Fruit fly (Drosophila melanogaster) whole organism, prepupa: Measurements from ENCODE around the gene Liprin-beta.

Source experiments
- Blimp-1 ChIP-seq: fragments of 200-800 bp; sonication (Bioruptor generic); optimal IDR thresholded peaks from 3 replicates; lab custom pipeline; 2017; ENCODE audit warnings: missing biosample characterization, missing genetic modification characterization, mild to moderate bottlenecking, moderate library complexity, missing genetic modification reagents
- CG10631 ChIP-seq: fragments of 200-800 bp; sonication (Bioruptor generic); optimal IDR thresholded peaks from 2 replicates; lab custom pipeline; 2016; ENCODE audit warnings: missing biosample characterization, missing genetic modification characterization
- CG10669 ChIP-seq: fragments of 200-800 bp; sonication (Bioruptor generic); optimal IDR thresholded peaks from 3 replicates; lab custom pipeline; 2018; ENCODE audit warnings: missing biosample characterization, mild to moderate bottlenecking, missing genetic modification characterization, moderate library complexity
- CG11294 ChIP-seq: fragments of 200-800 bp; sonication (Bioruptor generic); IDR thresholded peaks from 2 replicates; pipeline ENCODE4 v1.3.6; 2022; ENCODE audit warnings: missing biosample characterization, missing genetic modification characterization
- CG15336 ChIP-seq: fragments of 200-800 bp; sonication (Bioruptor generic); IDR thresholded peaks from 2 replicates; pipeline ENCODE4 v1.3.6; 2022; ENCODE audit warnings: missing biosample characterization, missing genetic modification characterization
- CG1621 ChIP-seq: fragments of 200-800 bp; sonication (Bioruptor generic); optimal IDR thresholded peaks from 3 replicates; lab custom pipeline; 2018; ENCODE audit warnings: missing biosample characterization, mild to moderate bottlenecking, missing genetic modification characterization
- CG31627 ChIP-seq: fragments of 200-800 bp; sonication (Bioruptor generic); optimal IDR thresholded peaks from 3 replicates; lab custom pipeline; 2016; ENCODE audit warnings: missing biosample characterization, missing genetic modification characterization
- CG32006 ChIP-seq: fragments of 200-800 bp; sonication (Bioruptor generic); optimal IDR thresholded peaks from 3 replicates; lab custom pipeline; 2017; ENCODE audit warnings: missing biosample characterization, mild to moderate bottlenecking, missing genetic modification characterization
- CG34406 ChIP-seq: fragments of 200-800 bp; sonication (Bioruptor generic); optimal IDR thresholded peaks from 3 replicates; lab custom pipeline; 2016; ENCODE audit warnings: missing biosample characterization, missing genetic modification characterization
- CG6163 ChIP-seq: fragments of 200-800 bp; sonication (Bioruptor generic); IDR thresholded peaks from 3 replicates; pipeline ENCODE4 v1.3.6; 2022; ENCODE audit warnings: missing biosample characterization, missing genetic modification characterization
- CG6792 ChIP-seq: fragments of 200-800 bp; sonication (Bioruptor generic); optimal IDR thresholded peaks from 3 replicates; lab custom pipeline; 2016; ENCODE audit warnings: missing biosample characterization, missing genetic modification characterization
- CG6808 ChIP-seq: fragments of 200-800 bp; sonication (Bioruptor generic); optimal IDR thresholded peaks from 3 replicates; lab custom pipeline; 2017; ENCODE audit warnings: missing biosample characterization, missing genetic modification characterization, mild to moderate bottlenecking, moderate library complexity, missing genetic modification reagents
- CG8119 ChIP-seq: fragments of 200-800 bp; sonication (Bioruptor generic); IDR thresholded peaks from 3 replicates; pipeline ENCODE4 v1.3.6; 2022; ENCODE audit warnings: missing biosample characterization, missing genetic modification characterization
- Eip75B ChIP-seq: fragments of 200-800 bp; sonication (Bioruptor generic); optimal IDR thresholded peaks from 3 replicates; lab custom pipeline; 2016; ENCODE audit warnings: missing biosample characterization, missing genetic modification characterization
- Eip93F ChIP-seq: fragments of 200-800 bp; sonication (Bioruptor generic); optimal IDR thresholded peaks from 2 replicates; lab custom pipeline; 2016; ENCODE audit warnings: missing biosample characterization, mild to moderate bottlenecking, missing genetic modification characterization
- Ets21C ChIP-seq: fragments of 200-800 bp; sonication (Bioruptor generic); optimal IDR thresholded peaks from 3 replicates; lab custom pipeline; 2016; ENCODE audit warnings: missing biosample characterization, missing genetic modification characterization
- Gug ChIP-seq: fragments of 200-800 bp; sonication (Bioruptor generic); IDR thresholded peaks from 2 replicates; pipeline ENCODE4 v1.3.6; 2022; ENCODE audit warnings: missing biosample characterization, missing genetic modification characterization
- Hr38 ChIP-seq: sonication (Bioruptor generic); optimal IDR thresholded peaks from 2 replicates; lab custom pipeline; 2016; ENCODE audit warnings: missing biosample characterization, missing genetic modification characterization
- Hr39 ChIP-seq: fragments of 200-800 bp; sonication (Bioruptor generic); optimal IDR thresholded peaks from 2 replicates; lab custom pipeline; 2016; ENCODE audit warnings: missing biosample characterization, missing genetic modification characterization
- Hr4 ChIP-seq: fragments of 200-800 bp; sonication (Bioruptor generic); optimal IDR thresholded peaks from 3 replicates; lab custom pipeline; 2016; ENCODE audit warnings: missing biosample characterization, missing genetic modification characterization
- Lpt ChIP-seq: fragments of 200-800 bp; sonication (Bioruptor generic); optimal IDR thresholded peaks from 3 replicates; lab custom pipeline; 2016; ENCODE audit warnings: missing biosample characterization, missing genetic modification characterization
- Met ChIP-seq: fragments of 200-800 bp; sonication (Bioruptor generic); optimal IDR thresholded peaks from 3 replicates; lab custom pipeline; 2016; ENCODE audit warnings: missing biosample characterization, missing genetic modification characterization
- Smox ChIP-seq: fragments of 200-800 bp; sonication (Bioruptor generic); optimal IDR thresholded peaks from 3 replicates; lab custom pipeline; 2016; ENCODE audit warnings: missing biosample characterization, missing genetic modification characterization
- Sox102F ChIP-seq: fragments of 200-800 bp; sonication (Bioruptor generic); optimal IDR thresholded peaks from 2 replicates; lab custom pipeline; 2016; ENCODE audit warnings: missing biosample characterization, mild to moderate bottlenecking, missing genetic modification characterization
- Sox14 ChIP-seq: fragments of 200-800 bp; sonication (Bioruptor generic); optimal IDR thresholded peaks from 3 replicates; lab custom pipeline; 2016; ENCODE audit warnings: missing biosample characterization, missing genetic modification characterization
- dac ChIP-seq: fragments of 200-800 bp; sonication (Bioruptor generic); optimal IDR thresholded peaks from 2 replicates; lab custom pipeline; 2017; ENCODE audit warnings: missing biosample characterization, mild to moderate bottlenecking, missing genetic modification characterization
- lz ChIP-seq: fragments of 200-800 bp; sonication (Bioruptor generic); optimal IDR thresholded peaks from 3 replicates; lab custom pipeline; 2016; ENCODE audit warnings: missing biosample characterization, missing genetic modification characterization
- net ChIP-seq: fragments of 200-800 bp; sonication (Bioruptor generic); optimal IDR thresholded peaks from 3 replicates; lab custom pipeline; 2016; ENCODE audit warnings: missing biosample characterization, missing genetic modification characterization
- pdm3 ChIP-seq: fragments of 200-800 bp; sonication (Bioruptor generic); optimal IDR thresholded peaks from 3 replicates; lab custom pipeline; 2016; ENCODE audit warnings: missing biosample characterization, missing genetic modification characterization
- salr ChIP-seq, 2 experiments: fragments of 200-800 bp; sonication (Bioruptor generic); optimal IDR thresholded peaks; 3 replicates each; lab custom pipeline; 2016 to 2018; ENCODE audit warnings: missing biosample characterization in 2 of 2, missing genetic modification characterization in 2 of 2, mild to moderate bottlenecking in 1 of 2
- svp ChIP-seq: fragments of 200-800 bp; sonication (Bioruptor generic); peaks from one replicate; lab custom pipeline; 2016; ENCODE audit warnings: missing biosample characterization, missing genetic modification characterization
- topi ChIP-seq: fragments of 200-800 bp; sonication (Bioruptor generic); optimal IDR thresholded peaks from 3 replicates; lab custom pipeline; 2016; ENCODE audit warnings: missing biosample characterization, missing genetic modification characterization
- vri ChIP-seq: fragments of 200-800 bp; sonication (Bioruptor generic); optimal IDR thresholded peaks from 3 replicates; lab custom pipeline; 2016; ENCODE audit warnings: missing biosample characterization, mild to moderate bottlenecking, missing genetic modification characterization

Liprin-beta gene

DNA sequence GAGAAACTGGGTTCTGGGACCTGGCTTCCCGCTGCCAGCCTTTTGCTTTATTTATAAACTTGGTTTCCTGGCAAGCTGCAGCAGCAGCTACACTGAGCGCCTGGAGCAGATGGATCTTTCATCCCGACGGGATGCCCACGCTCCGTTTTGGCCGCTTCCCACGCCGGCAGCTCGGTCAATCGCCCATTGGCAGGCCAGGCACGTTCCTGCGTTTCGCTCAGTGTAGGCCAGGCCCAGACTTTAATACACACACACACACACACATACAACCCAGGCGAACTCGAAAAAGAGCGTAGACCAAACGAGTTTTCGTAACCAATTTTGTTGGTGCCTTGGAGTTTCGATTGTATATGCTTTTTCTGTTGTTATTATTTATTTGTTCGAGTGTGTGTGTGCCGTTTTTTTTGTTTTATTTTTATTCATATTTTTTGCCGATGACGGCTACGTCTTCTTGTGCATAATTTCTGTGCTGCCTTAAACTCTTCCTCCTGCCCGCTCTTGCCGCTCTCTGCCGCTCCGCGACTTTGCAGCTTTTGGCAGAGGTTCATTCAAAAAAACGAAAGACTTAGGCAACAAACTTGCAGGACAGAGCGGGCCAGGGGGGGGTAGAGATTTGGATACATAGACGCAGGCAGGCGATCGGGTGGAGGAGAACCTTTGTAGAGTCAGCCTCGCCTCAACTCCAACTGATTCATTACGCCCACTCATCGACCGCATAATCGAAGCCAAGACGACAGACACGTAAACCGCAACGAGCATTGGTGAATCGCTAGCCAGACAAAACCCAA lies 12.9 kb upstream of the Liprin-beta start (continued):
- TF ChIP-seq net, result peak; percentile 77
- peak; percentile 66 for TF ChIP-seq dac (GFP tag; lab: Kevin White, UChicago)
- peak; percentile 66 for TF ChIP-seq CG15336 (GFP tag; lab: Robert Waterston, UW)
- TF ChIP-seq Ets21C, result no peak
- peak; percentile 81 for TF ChIP-seq Hr39
- peak; percentile 87 for TF ChIP-seq lz
- peak; percentile 46; the same call in 1 of the 2 replicates for TF ChIP-seq Gug
- TF ChIP-seq pdm3 (GFP tag; lab: Kevin White, UChicago), result no peak
- TF ChIP-seq CG32006 (GFP tag; lab: Kevin White, UChicago), result peak; percentile 77
- TF ChIP-seq CG10669, result peak; percentile 80
- peak; percentile 81 for TF ChIP-seq CG1621 (tag; lab: Kevin White, UChicago)
- peak; percentile 59 to 81 for TF ChIP-seq salr (GFP tag; optimal IDR thresholded peaks at IDR 0.05; lab: Kevin White, UChicago)
- TF ChIP-seq Hr38, result no peak
- peak; percentile 86 for TF ChIP-seq topi
- no peak for TF ChIP-seq Blimp-1 (GFP tag; lab: Kevin White, UChicago)
- peak; percentile 90 for TF ChIP-seq Eip75B (GFP tag; lab: Kevin White, UChicago)
- TF ChIP-seq Eip93F, result no peak
- TF ChIP-seq Lpt (GFP tag; lab: Kevin White, UChicago), result peak; percentile 88
- peak; percentile 89 for TF ChIP-seq CG6808 (GFP tag; lab: Kevin White, UChicago)
- peak; percentile 87 for TF ChIP-seq Sox14 (GFP tag; lab: Kevin White, UChicago)
- TF ChIP-seq Sox102F (GFP tag; lab: Kevin White, UChicago), result peak; percentile 82
- peak; percentile 87 for TF ChIP-seq CG6163
- TF ChIP-seq CG31627 (GFP tag; lab: Kevin White, UChicago), result peak; percentile 86
- TF ChIP-seq CG6792 (GFP tag; lab: Kevin White, UChicago), result peak; percentile 82
- peak; percentile 89 for TF ChIP-seq Met (GFP tag; lab: Kevin White, UChicago)
- peak; percentile 54 for TF ChIP-seq CG34406 (GFP tag; lab: Kevin White, UChicago)

DNA sequence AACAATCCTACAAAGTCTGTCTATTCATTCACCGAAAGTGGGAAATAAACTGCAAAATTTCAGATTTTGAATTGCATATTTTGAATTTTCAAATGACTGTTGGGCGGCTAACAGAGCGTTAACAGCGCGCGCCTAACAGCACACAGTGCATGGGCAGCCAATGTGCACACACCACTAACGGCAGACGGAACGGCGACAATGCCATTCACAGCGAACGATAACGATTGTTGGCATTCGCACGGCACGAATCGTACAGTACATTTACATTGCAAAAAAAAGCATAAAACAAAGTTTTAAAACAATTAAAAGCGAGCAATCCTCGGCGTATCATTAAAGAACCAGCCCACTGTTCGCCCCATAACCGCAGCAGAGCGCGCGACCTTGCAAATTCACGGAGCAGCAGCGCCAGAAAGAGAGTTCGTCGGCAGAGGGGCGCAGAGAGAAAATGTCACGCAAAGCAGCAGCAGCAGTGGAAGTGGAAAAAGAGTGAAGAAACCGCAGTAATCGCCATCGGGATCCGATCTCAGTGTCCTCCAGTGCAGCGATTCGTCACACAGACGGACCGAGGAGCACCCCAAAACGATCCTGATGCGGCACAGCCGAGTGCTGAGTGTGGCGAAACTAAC lies 10.5 kb upstream of the Liprin-beta start, which contains the start of gene Spt20:
Spt20 (plus strand) TSS at position 224 of the 626 bp plus-strand sequence.
- TF ChIP-seq Gug, result 0 out of 2 replicates have a peak, but pooled peaks have one; percentile 18
- no peak for TF ChIP-seq Hr4 (GFP tag; lab: Kevin White, UChicago)
- TF ChIP-seq CG15336 (GFP tag; lab: Robert Waterston, UW), result 0 out of 2 replicates have a peak, but pooled peaks have one; percentile 17
- TF ChIP-seq net, result no peak
- TF ChIP-seq Lpt (GFP tag; lab: Kevin White, UChicago), result no peak
- TF ChIP-seq CG6163, result peak; percentile 26; the same call in 1 of the 3 replicates
- TF ChIP-seq CG11294 (GFP tag; lab: Robert Waterston, UW), result no peak

DNA sequence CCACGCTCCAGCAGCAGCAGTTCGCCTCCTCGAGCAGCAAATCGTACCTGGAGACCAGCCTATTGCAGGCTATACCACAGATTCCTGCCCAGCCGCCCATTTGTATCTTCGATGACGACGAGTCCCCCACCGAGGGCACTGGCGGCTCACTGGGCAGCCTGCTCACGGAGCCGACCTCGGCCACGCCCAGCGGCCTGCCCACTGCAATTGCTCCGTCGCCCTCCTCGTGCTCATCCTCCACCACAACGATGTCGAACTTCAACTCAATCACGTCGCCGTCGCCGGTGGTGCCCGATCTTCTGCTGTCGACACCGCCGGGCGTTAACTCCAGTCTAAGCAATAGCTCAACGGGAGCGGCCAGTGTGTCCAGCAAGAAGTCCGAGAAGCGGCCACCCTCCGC lies 9.4 kb upstream of the Liprin-beta start:
- no peak for TF ChIP-seq CG8119 (GFP tag; lab: Robert Waterston, UW)
- TF ChIP-seq svp (GFP tag; lab: Kevin White, UChicago), result no peak
- TF ChIP-seq CG6792 (GFP tag; lab: Kevin White, UChicago), result no peak
- no peak for TF ChIP-seq Smox (GFP tag; lab: Kevin White, UChicago)
- no peak for TF ChIP-seq CG10631 (GFP tag; lab: Kevin White, UChicago)
- no peak for TF ChIP-seq Hr4 (GFP tag; lab: Kevin White, UChicago)
- no peak for TF ChIP-seq Gug
- TF ChIP-seq CG31627 (GFP tag; lab: Kevin White, UChicago), result no peak
- TF ChIP-seq, all 60 proteins: peak for 0

DNA sequence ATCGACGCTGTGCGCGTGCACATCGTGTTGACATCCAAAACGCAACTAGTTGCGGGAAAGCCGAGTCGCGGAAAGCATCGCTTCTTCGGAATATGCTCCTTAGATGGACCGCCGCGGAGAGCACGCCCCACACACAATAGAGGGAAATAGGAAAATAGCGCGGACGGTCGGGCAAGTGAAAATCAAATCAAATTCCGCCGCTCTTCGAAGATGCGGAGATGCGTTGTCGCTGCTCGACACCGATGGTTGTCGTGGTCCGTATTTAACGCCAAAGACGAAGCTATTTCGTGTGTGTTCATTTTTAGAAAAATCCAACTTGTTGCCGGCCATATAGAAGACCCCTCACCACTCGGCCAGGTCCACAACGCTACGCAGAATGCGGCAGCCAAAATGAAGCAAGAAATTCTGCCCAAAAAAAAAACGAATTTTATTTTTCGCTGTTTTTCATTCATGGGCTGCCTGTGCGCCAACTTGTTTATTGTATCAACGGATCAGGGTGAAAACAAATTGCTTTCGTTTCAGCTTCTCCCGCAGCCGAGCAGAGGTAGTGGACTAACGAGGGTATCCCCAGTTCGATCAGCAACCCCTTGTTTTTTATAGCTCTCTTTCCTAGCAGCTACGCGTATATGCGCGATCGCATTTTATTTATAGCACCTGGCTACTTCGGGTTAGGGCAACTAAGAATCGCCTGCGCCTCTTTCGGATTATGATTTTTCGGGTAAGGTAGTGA lies 6.7 kb downstream of the Liprin-beta start, which contains the start of gene CG10710:
CG10710 (minus strand) TSS at position 51 of the 730 bp plus-strand sequence.
- TF ChIP-seq vri, result no peak
- TF ChIP-seq Hr38, result no peak
